Fruit fly (Drosophila melanogaster) whole organism, embryonic: Measurements from ENCODE around the gene CG46387.

Source experiments
- Abd-B ChIP-seq: fragments of 200-800 bp; sonication (Bioruptor generic); optimal IDR thresholded peaks from 2 replicates; lab custom pipeline; 2018; ENCODE audit warnings: missing biosample characterization, mild to moderate bottlenecking, missing genetic modification characterization, moderate library complexity
- CG10321 ChIP-seq: fragments of 200-800 bp; sonication (Bioruptor generic); IDR thresholded peaks from 2 replicates; pipeline ENCODE4 v1.3.6; 2022; ENCODE audit warnings: missing biosample characterization, missing genetic modification characterization
- CG10959 ChIP-seq: fragments of 200-800 bp; sonication (Bioruptor generic); IDR thresholded peaks from 2 replicates; pipeline ENCODE4 v1.3.6; 2022; ENCODE audit warnings: missing biosample characterization, missing genetic modification characterization
- CG11398 ChIP-seq: fragments of 200-800 bp; sonication (Bioruptor generic); optimal IDR thresholded peaks from 2 replicates; lab custom pipeline; 2016; ENCODE audit warnings: missing biosample characterization, missing genetic modification characterization
- CG12219 ChIP-seq: fragments of 200-800 bp; sonication (Bioruptor generic); optimal IDR thresholded peaks from 3 replicates; lab custom pipeline; 2018; ENCODE audit warnings: missing biosample characterization, mild to moderate bottlenecking, missing genetic modification characterization
- CG13424 ChIP-seq: fragments of 200-800 bp; sonication (Bioruptor generic); optimal IDR thresholded peaks from 2 replicates; lab custom pipeline; 2019; ENCODE audit warnings: missing biosample characterization, mild to moderate bottlenecking, missing genetic modification characterization, moderate library complexity
- CG14965 ChIP-seq: fragments of 200-800 bp; sonication (Bioruptor generic); optimal IDR thresholded peaks from 2 replicates; lab custom pipeline; 2016; ENCODE audit warnings: missing biosample characterization, missing genetic modification characterization, borderline replicate concordance
- CG15073 ChIP-seq: fragments of 200-800 bp; sonication (Bioruptor generic); optimal IDR thresholded peaks from 2 replicates; lab custom pipeline; 2016; ENCODE audit warnings: missing biosample characterization, missing genetic modification characterization
- CG1529 ChIP-seq: fragments of 200-800 bp; sonication (Bioruptor generic); optimal IDR thresholded peaks from 3 replicates; lab custom pipeline; 2018; ENCODE audit warnings: missing biosample characterization, missing genetic modification characterization
- CG16863 ChIP-seq: fragments of 200-800 bp; sonication (Bioruptor generic); optimal IDR thresholded peaks from 3 replicates; lab custom pipeline; 2016; ENCODE audit warnings: missing biosample characterization, missing genetic modification characterization
- CG2129 ChIP-seq: fragments of 200-800 bp; sonication (Bioruptor generic); IDR thresholded peaks from 2 replicates; pipeline ENCODE4 v1.3.6; 2022; ENCODE audit warnings: missing biosample characterization, missing genetic modification characterization; ENCODE audit not compliant: partially characterized antibody
- CG30403 ChIP-seq: fragments of 200-800 bp; sonication (Bioruptor generic); optimal IDR thresholded peaks from 3 replicates; lab custom pipeline; 2016; ENCODE audit warnings: missing biosample characterization, missing genetic modification characterization
- CG32532 ChIP-seq: fragments of 200-800 bp; sonication (Bioruptor generic); IDR thresholded peaks from 2 replicates; pipeline ENCODE4 v1.3.6; 2022; ENCODE audit warnings: missing biosample characterization, missing genetic modification characterization
- CG3847 ChIP-seq: fragments of 200-800 bp; sonication (Bioruptor generic); IDR thresholded peaks from 2 replicates; pipeline ENCODE4 v1.3.6; 2022; ENCODE audit warnings: missing biosample characterization, missing genetic modification characterization
- CG8281 ChIP-seq: fragments of 200-800 bp; sonication (Bioruptor generic); optimal IDR thresholded peaks from 2 replicates; lab custom pipeline; 2018; ENCODE audit warnings: missing biosample characterization, mild to moderate bottlenecking, missing genetic modification characterization, moderate library complexity
- CG9727 ChIP-seq: fragments of 200-800 bp; sonication (Bioruptor generic); optimal IDR thresholded peaks from 3 replicates; lab custom pipeline; 2017; ENCODE audit warnings: missing biosample characterization, mild to moderate bottlenecking, missing genetic modification characterization
- Dip3 ChIP-seq: fragments of 200-800 bp; sonication (Bioruptor generic); optimal IDR thresholded peaks from 3 replicates; lab custom pipeline; 2016; ENCODE audit warnings: missing biosample characterization, missing genetic modification characterization
- Doc2 ChIP-seq: fragments of 200-800 bp; sonication (Bioruptor generic); IDR thresholded peaks from 2 replicates; pipeline ENCODE4 v1.3.6; 2022; ENCODE audit warnings: missing biosample characterization, missing genetic modification characterization
- ERR ChIP-seq: fragments of 200-800 bp; sonication (Bioruptor generic); optimal IDR thresholded peaks from 2 replicates; lab custom pipeline; 2016; ENCODE audit warnings: missing biosample characterization, missing genetic modification characterization
- Eip74EF ChIP-seq, 2 experiments: fragments of 200-800 bp in 1 of 2; fragments of >200 bp in 1 of 2; sonication (Bioruptor generic) in 1 of 2; optimal IDR thresholded peaks; 2 replicates each; lab custom pipeline; 2017 to 2019; ENCODE audit warnings: missing biosample characterization in 2 of 2, missing genetic modification characterization in 2 of 2, mild to moderate bottlenecking in 1 of 2, moderate library complexity in 1 of 2
- Fer1 ChIP-seq: fragments of 200-800 bp; sonication (Bioruptor generic); optimal IDR thresholded peaks from 2 replicates; lab custom pipeline; 2017; ENCODE audit warnings: missing biosample characterization, mild to moderate bottlenecking, missing genetic modification characterization
- HLH4C ChIP-seq: fragments of 200-800 bp; sonication (Bioruptor generic); IDR thresholded peaks from 3 replicates; pipeline ENCODE4 v1.3.6; 2022; ENCODE audit warnings: missing biosample characterization, missing genetic modification characterization; ENCODE audit not compliant: partially characterized antibody
- Hey ChIP-seq: fragments of 200-800 bp; sonication (Bioruptor generic); optimal IDR thresholded peaks from 3 replicates; lab custom pipeline; 2018; ENCODE audit warnings: missing biosample characterization, mild to moderate bottlenecking, missing genetic modification characterization
- MBD-R2 ChIP-seq: fragments of 200-800 bp; sonication (Bioruptor generic); IDR thresholded peaks from 2 replicates; pipeline ENCODE4 v1.3.6; 2022; ENCODE audit warnings: missing biosample characterization, missing genetic modification characterization
- Myb ChIP-seq: fragments of 200-800 bp; sonication (Bioruptor generic); optimal IDR thresholded peaks from 2 replicates; lab custom pipeline; 2016; ENCODE audit warnings: missing biosample characterization, missing genetic modification characterization
- Neu2 ChIP-seq: fragments of 200-800 bp; sonication (Bioruptor generic); optimal IDR thresholded peaks from 3 replicates; lab custom pipeline; 2016; ENCODE audit warnings: missing biosample characterization, missing genetic modification characterization, borderline replicate concordance
- NfI ChIP-seq: fragments of 200-800 bp; sonication (Bioruptor generic); optimal IDR thresholded peaks from 3 replicates; lab custom pipeline; 2018; ENCODE audit warnings: missing biosample characterization, mild to moderate bottlenecking, missing genetic modification characterization, moderate library complexity
- Side ChIP-seq: fragments of 200-800 bp; sonication (Bioruptor generic); optimal IDR thresholded peaks from 2 replicates; lab custom pipeline; 2016; ENCODE audit warnings: missing biosample characterization, missing genetic modification characterization
- Sin3A ChIP-seq: fragments of >200 bp; optimal IDR thresholded peaks from 2 replicates; lab custom pipeline; 2018
- Sox102F ChIP-seq: fragments of 200-800 bp; sonication (Bioruptor generic); optimal IDR thresholded peaks from 2 replicates; lab custom pipeline; 2018; ENCODE audit warnings: missing biosample characterization, mild to moderate bottlenecking, missing genetic modification characterization, moderate library complexity
- YL-1 ChIP-seq: fragments of 200-800 bp; sonication (Bioruptor generic); optimal IDR thresholded peaks from 3 replicates; lab custom pipeline; 2017; ENCODE audit warnings: missing biosample characterization, mild to moderate bottlenecking, missing genetic modification characterization
- ase ChIP-seq: fragments of 200-800 bp; sonication (Bioruptor generic); IDR thresholded peaks from 3 replicates; pipeline ENCODE4 v1.3.6; 2022; ENCODE audit warnings: missing biosample characterization, missing genetic modification characterization
- bab2 ChIP-seq: fragments of 200-800 bp; sonication (Bioruptor generic); optimal IDR thresholded peaks from 2 replicates; lab custom pipeline; 2016; ENCODE audit warnings: missing biosample characterization, missing genetic modification characterization
- bcd ChIP-seq: fragments of 200-800 bp; sonication (Bioruptor generic); optimal IDR thresholded peaks from 2 replicates; lab custom pipeline; 2017; ENCODE audit warnings: missing biosample characterization, mild to moderate bottlenecking, missing genetic modification characterization
- bigmax ChIP-seq: fragments of 200-800 bp; sonication (Bioruptor generic); optimal IDR thresholded peaks from 2 replicates; lab custom pipeline; 2018; ENCODE audit warnings: missing biosample characterization, mild to moderate bottlenecking, missing genetic modification characterization
- chinmo ChIP-seq: fragments of 200-800 bp; sonication (Bioruptor generic); IDR thresholded peaks from 4 replicates; pipeline ENCODE4 v1.3.6; 2022; ENCODE audit warnings: missing biosample characterization, missing genetic modification characterization; ENCODE audit not compliant: partially characterized antibody
- cwo ChIP-seq: fragments of 200-800 bp; sonication (Bioruptor generic); optimal IDR thresholded peaks from 3 replicates; lab custom pipeline; 2017; ENCODE audit warnings: missing biosample characterization, missing genetic modification characterization, mild to moderate bottlenecking, moderate library complexity, missing genetic modification reagents
- dati ChIP-seq: fragments of 200-800 bp; sonication (Bioruptor generic); IDR thresholded peaks from 2 replicates; pipeline ENCODE4 v1.3.6; 2022; ENCODE audit warnings: missing biosample characterization, missing genetic modification characterization
- dpn ChIP-seq, 2 experiments: fragments of 200-800 bp; sonication (Bioruptor generic); optimal IDR thresholded peaks; 3 replicates each; lab custom pipeline; 2016; ENCODE audit warnings: missing biosample characterization in 2 of 2, missing genetic modification characterization in 2 of 2
- emc ChIP-seq: fragments of 200-800 bp; sonication (Bioruptor generic); optimal IDR thresholded peaks from 2 replicates; lab custom pipeline; 2016; ENCODE audit warnings: missing biosample characterization, missing genetic modification characterization
- fu2 ChIP-seq: fragments of 200-800 bp; sonication (Bioruptor generic); optimal IDR thresholded peaks from 2 replicates; lab custom pipeline; 2016; ENCODE audit warnings: missing biosample characterization, missing genetic modification characterization
- gcm2 ChIP-seq: fragments of 200-800 bp; sonication (Bioruptor generic); optimal IDR thresholded peaks from 2 replicates; lab custom pipeline; 2016; ENCODE audit warnings: missing biosample characterization, missing genetic modification characterization
- gfzf ChIP-seq: fragments of 200-800 bp; sonication (Bioruptor generic); optimal IDR thresholded peaks from 2 replicates; lab custom pipeline; 2016; ENCODE audit warnings: missing biosample characterization, mild to moderate bottlenecking, missing genetic modification characterization, moderate library complexity
- lab ChIP-seq: fragments of 200-800 bp; sonication (Bioruptor generic); optimal IDR thresholded peaks from 3 replicates; lab custom pipeline; 2017; ENCODE audit warnings: missing biosample characterization, missing genetic modification characterization, mild to moderate bottlenecking, moderate library complexity, missing genetic modification reagents
- nmo ChIP-seq: fragments of 200-800 bp; sonication (Bioruptor generic); optimal IDR thresholded peaks from 2 replicates; lab custom pipeline; 2018; ENCODE audit warnings: missing biosample characterization, mild to moderate bottlenecking, missing genetic modification characterization, moderate library complexity
- pfk ChIP-seq: fragments of 200-800 bp; sonication (Bioruptor generic); optimal IDR thresholded peaks from 2 replicates; lab custom pipeline; 2018; ENCODE audit warnings: missing biosample characterization, mild to moderate bottlenecking, missing genetic modification characterization, moderate library complexity
- pros ChIP-seq: fragments of 200-800 bp; sonication (Bioruptor generic); optimal IDR thresholded peaks from 3 replicates; lab custom pipeline; 2019; ENCODE audit warnings: missing biosample characterization, mild to moderate bottlenecking, missing genetic modification characterization, moderate library complexity
- tx ChIP-seq: fragments of 200-800 bp; sonication (Bioruptor generic); optimal IDR thresholded peaks from 2 replicates; lab custom pipeline; 2016; ENCODE audit warnings: missing biosample characterization, missing genetic modification characterization
- zfh1 ChIP-seq: fragments of 200-800 bp; sonication (Bioruptor generic); IDR thresholded peaks from 3 replicates; pipeline ENCODE4 v1.3.6; 2022; ENCODE audit warnings: missing biosample characterization, missing genetic modification characterization

Gene CG46387

DNA sequence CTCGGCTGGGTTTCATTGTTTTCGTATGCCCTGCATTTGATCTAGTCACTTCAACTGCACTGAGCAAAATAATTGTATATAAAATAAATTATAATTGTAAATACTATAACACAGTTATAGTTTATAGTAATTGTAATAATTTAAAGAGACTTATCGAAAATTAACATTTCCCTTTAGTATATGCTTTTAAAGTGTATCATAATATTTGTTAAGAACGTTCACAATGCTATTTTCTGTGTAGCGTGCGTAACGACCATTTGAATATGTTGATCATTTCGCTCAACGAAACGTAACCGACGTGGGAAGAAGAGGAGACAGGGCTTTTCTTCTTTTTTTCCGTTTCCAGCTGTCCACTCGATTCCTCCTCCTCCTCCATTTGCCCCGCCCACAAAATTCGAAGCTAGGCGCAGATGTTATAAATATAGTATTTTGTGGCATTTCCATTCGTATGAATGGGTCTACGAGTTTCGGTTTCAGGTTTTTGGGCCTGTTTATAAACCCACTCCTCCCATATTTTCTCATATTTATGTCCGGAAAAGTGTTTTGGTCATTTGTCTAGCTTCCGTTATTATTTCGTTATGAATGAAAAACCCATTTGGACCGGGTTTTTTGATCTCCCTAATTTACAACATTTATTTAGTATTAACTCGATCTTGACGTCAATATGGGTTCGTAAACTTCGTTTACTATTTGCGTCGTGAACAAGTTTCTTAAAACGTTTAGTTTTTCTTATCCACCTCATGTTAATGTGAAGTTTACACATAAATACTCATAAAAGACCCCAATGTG, 41.8 kb upstream of the CG46387 start (continued):
- TF ChIP-seq Side (GFP tag; lab: Kevin White, UChicago) = no peak
- peak; percentile 28 for TF ChIP-seq cwo (GFP tag; lab: Kevin White, UChicago)
- TF ChIP-seq CG16863 (GFP tag; lab: Kevin White, UChicago) = no peak
- TF ChIP-seq ERR (GFP tag; lab: Kevin White, UChicago) = no peak
- peak; percentile 56 for TF ChIP-seq CG12219 (GFP tag; lab: Kevin White, UChicago)
- peak; percentile 51 for TF ChIP-seq CG8281 (tag; lab: Kevin White, UChicago)
- TF ChIP-seq ase (GFP tag; lab: Robert Waterston, UW) = peak; percentile 83
- TF ChIP-seq Neu2 (GFP tag; lab: Kevin White, UChicago) = no peak
- TF ChIP-seq bigmax = no peak
- no peak for TF ChIP-seq tx (GFP tag; lab: Kevin White, UChicago)
- no peak for TF ChIP-seq fu2
- TF ChIP-seq CG14965 = no peak
- no peak for TF ChIP-seq Myb
- TF ChIP-seq Sox102F (GFP tag; lab: Kevin White, UChicago) = peak; percentile 90
- TF ChIP-seq MBD-R2 (GFP tag; lab: Robert Waterston, UW) = 0 out of 2 replicates have a peak, but pooled peaks have one; percentile 9
- no peak for TF ChIP-seq emc (GFP tag; lab: Kevin White, UChicago)
- peak; percentile 45; the same call in 1 of the 2 replicates for TF ChIP-seq CG10321 (GFP tag; lab: Robert Waterston, UW)
- TF ChIP-seq chinmo (GFP tag; lab: Robert Waterston, UW) = no peak
- no peak for TF ChIP-seq lab
- no peak for TF ChIP-seq Dip3 (GFP tag; lab: Kevin White, UChicago)
- peak; percentile 93 for TF ChIP-seq nmo (GFP tag; lab: Kevin White, UChicago)
- no peak for TF ChIP-seq pros (GFP tag; lab: Kevin White, UChicago)
- peak; percentile 61 for TF ChIP-seq CG30403
- no peak for TF ChIP-seq dati (GFP tag; lab: Robert Waterston, UW)
- peak; percentile 60 for TF ChIP-seq CG3847
- TF ChIP-seq CG32532 = peak; percentile 72
- TF ChIP-seq bcd (GFP tag; lab: Kevin White, UChicago) = peak; percentile 76
- no peak for TF ChIP-seq bab2 (GFP tag; lab: Kevin White, UChicago)
- peak; percentile 88 for TF ChIP-seq zfh1 (GFP tag; lab: Robert Waterston, UW)
- no peak for TF ChIP-seq Hey (tag; lab: Kevin White, UChicago)
- TF ChIP-seq Fer1 (GFP tag; lab: Kevin White, UChicago) = peak; percentile 61
- peak in 1 of 2 experiments; percentile 61 for TF ChIP-seq dpn (GFP tag; optimal IDR thresholded peaks at IDR 0.05; lab: Kevin White, UChicago)
- TF ChIP-seq CG15073 (GFP tag; lab: Kevin White, UChicago) = no peak
- no peak for TF ChIP-seq Sin3A (lab: Kevin White, UChicago)
- peak; percentile 86 for TF ChIP-seq CG13424 (tag; lab: Kevin White, UChicago)
- TF ChIP-seq NfI (GFP tag; lab: Kevin White, UChicago) = peak; percentile 47
- no peak for TF ChIP-seq Doc2
- no peak for TF ChIP-seq gfzf (GFP tag; lab: Kevin White, UChicago)
- TF ChIP-seq CG11398 (GFP tag; lab: Kevin White, UChicago) = no peak
- no peak for TF ChIP-seq HLH4C (GFP tag; lab: Robert Waterston, UW)
- peak; percentile 75 for TF ChIP-seq CG9727
- peak; percentile 65 for TF ChIP-seq CG1529
- no peak for TF ChIP-seq pfk (GFP tag; lab: Kevin White, UChicago)
- peak; percentile 62 for TF ChIP-seq CG10959 (GFP tag; lab: Robert Waterston, UW)
- no peak for TF ChIP-seq YL-1 (GFP tag; lab: Kevin White, UChicago)
- peak; percentile 78 for TF ChIP-seq Abd-B (GFP tag; lab: Kevin White, UChicago)
- TF ChIP-seq gcm2 (GFP tag; lab: Kevin White, UChicago) = no peak
- TF ChIP-seq Eip74EF (GFP tag; optimal IDR thresholded peaks at IDR 0.05; lab: Kevin White, UChicago) = peak in 1 of 2 experiments; percentile 79
- TF ChIP-seq CG2129 (GFP tag; lab: Robert Waterston, UW) = no peak
